Fruit fly (Drosophila melanogaster): ENCODE results near the gene CG17129.

The CG17129 gene

DNA sequence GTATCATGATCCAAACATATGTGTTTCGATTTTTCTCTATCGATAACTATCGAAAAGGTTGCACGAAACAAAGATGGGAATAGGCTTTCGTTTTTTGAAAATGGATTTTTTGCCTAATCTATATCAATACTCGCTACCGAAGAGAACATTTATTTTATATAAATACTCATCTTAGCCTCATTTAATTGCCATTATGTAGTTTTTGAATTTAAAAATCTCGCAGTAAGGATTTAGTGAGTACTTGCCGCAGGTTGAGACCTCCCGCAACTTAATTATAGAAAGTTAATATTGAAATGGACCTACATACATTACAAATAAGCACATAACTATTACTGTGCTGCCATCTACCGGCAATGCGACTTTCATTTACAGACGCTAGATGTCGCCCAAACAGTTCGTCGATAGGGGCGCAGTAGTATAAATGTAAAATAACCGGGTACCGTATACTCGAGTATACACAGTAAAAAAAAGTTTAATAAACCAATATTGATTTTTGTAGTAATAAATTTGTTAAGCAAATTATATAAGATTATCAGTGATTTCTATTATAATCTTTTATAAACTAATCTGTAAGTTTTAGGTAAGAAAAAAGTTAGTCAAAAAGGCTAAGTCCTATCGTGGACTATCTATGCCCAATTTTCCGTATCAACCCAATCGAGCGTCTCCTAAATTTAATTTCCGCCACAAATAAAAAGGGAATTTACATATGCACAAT, 31.9 kb upstream of the CG17129 start, which contains the start of gene CG13896:
Gene CG13896, minus strand, starts transcription at position 12 of the 715 bp plus-strand sequence.
- TF ChIP-seq HLH106 (tag; optimal IDR thresholded peaks at IDR 0.05) (peak; percentile 73), CG32264 (GFP tag; optimal IDR thresholded peaks at IDR 0.05) (no peak), Hr83 (GFP tag; optimal IDR thresholded peaks at IDR 0.05; ENCODE audit: poor library complexity, severe bottlenecking) (peak; percentile 98), Jra (GFP tag; optimal IDR thresholded peaks at IDR 0.05) (peak; percentile 88), N (GFP tag; optimal IDR thresholded peaks at IDR 0.05) (no peak), Dif (GFP tag; optimal IDR thresholded peaks at IDR 0.05; ENCODE audit: partially characterized antibody) (no peak), lola (GFP tag; optimal IDR thresholded peaks at IDR 0.05) (no peak), dsf (GFP tag; optimal IDR thresholded peaks at IDR 0.05; ENCODE audit: borderline replicate concordance) (peak; percentile 41), dmrt93B (GFP tag; optimal IDR thresholded peaks at IDR 0.05) (peak; percentile 69), Hnf4 (GFP tag; optimal IDR thresholded peaks at IDR 0.05) (peak; percentile 93), pan (optimal IDR thresholded peaks at IDR 0.05) (no peak), dl (GFP tag; optimal IDR thresholded peaks at IDR 0.05; ENCODE audit: insufficient read depth in 1 of 2, partially characterized antibody in 2 of 2) (no peak), br (GFP tag; optimal IDR thresholded peaks at IDR 0.05) (peak; percentile 86), sv (GFP tag; optimal IDR thresholded peaks at IDR 0.05) (peak; percentile 87), tai (GFP tag; optimal IDR thresholded peaks at IDR 0.05) (peak; percentile 94), h (GFP tag; optimal IDR thresholded peaks at IDR 0.05) (peak; percentile 89), CG9705 (GFP tag; optimal IDR thresholded peaks at IDR 0.05) (peak; percentile 44), Mio (GFP tag; optimal IDR thresholded peaks at IDR 0.05) (peak; percentile 56), OdsH (GFP tag; optimal IDR thresholded peaks at IDR 0.05) (peak; percentile 86), usp (GFP tag; optimal IDR thresholded peaks at IDR 0.05) (no peak), rgr (GFP tag; optimal IDR thresholded peaks at IDR 0.05) (peak; percentile 91), brk (GFP tag; optimal IDR thresholded peaks at IDR 0.05) (peak; percentile 68), fru (GFP tag; optimal IDR thresholded peaks at IDR 0.05) (peak; percentile 87), Hr78 (GFP tag; optimal IDR thresholded peaks at IDR 0.05) (no peak), ey (GFP tag; optimal IDR thresholded peaks at IDR 0.05) (peak; percentile 85), Sp1 (GFP tag; optimal IDR thresholded peaks at IDR 0.05) (peak; percentile 32), GATAd (GFP tag; optimal IDR thresholded peaks at IDR 0.05) (peak; percentile 72), jim (GFP tag; optimal IDR thresholded peaks at IDR 0.05) (peak; percentile 86), Dfd (GFP tag; optimal IDR thresholded peaks at IDR 0.05) (no peak), Rel (GFP tag; optimal IDR thresholded peaks at IDR 0.05) (no peak), Rel (tag; optimal IDR thresholded peaks at IDR 0.05) (peak; percentile 19), Vsx2 (GFP tag; optimal IDR thresholded peaks at IDR 0.05; ENCODE audit: partially characterized antibody) (no peak), Myc (optimal IDR thresholded peaks at IDR 0.05) (peak; percentile 93), foxo (GFP tag; optimal IDR thresholded peaks at IDR 0.05) (peak in 1 of 2 experiments; percentile 94), CrebA (GFP tag; optimal IDR thresholded peaks at IDR 0.05; ENCODE audit: borderline replicate concordance) (no peak), woc (GFP tag; optimal IDR thresholded peaks at IDR 0.05) (peak; percentile 64), Abd-B (GFP tag; optimal IDR thresholded peaks at IDR 0.05) (no peak), sage (GFP tag; optimal IDR thresholded peaks at IDR 0.05) (no peak), psq (GFP tag; optimal IDR thresholded peaks at IDR 0.05) (peak; percentile 71)

DNA sequence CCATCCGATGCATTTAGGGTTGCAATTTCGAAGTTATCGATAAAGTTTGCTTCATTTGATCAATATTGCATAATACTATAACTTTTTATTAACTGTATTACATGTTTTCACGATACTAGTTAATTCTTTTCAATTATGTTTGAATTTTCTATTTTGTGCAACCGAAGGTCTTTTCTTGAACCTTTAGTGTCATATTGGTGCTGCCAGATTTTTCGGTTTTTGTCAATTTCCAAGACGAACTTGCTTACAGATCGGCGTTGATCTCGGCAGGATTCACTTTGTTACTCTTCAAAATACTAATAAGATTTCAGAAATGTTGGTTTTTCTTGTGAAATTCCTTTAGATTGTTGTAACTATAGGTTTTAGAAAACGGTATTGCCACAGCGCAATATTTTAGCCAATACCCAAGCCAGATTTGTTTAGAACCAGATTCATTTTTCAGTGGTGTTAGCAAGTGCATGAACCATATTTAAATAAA, 30.3 kb upstream of the CG17129 start, which contains the start of gene CkIIalpha-i3:
Gene CkIIalpha-i3, minus strand, starts transcription at position 263 of the 478 bp plus-strand sequence.
- TF ChIP-seq tai (GFP tag; optimal IDR thresholded peaks at IDR 0.05) (peak; percentile 50), dmrt93B (GFP tag; optimal IDR thresholded peaks at IDR 0.05) (no peak), Dif (GFP tag; optimal IDR thresholded peaks at IDR 0.05; ENCODE audit: partially characterized antibody) (no peak), GATAd (GFP tag; optimal IDR thresholded peaks at IDR 0.05) (no peak), Rel (GFP tag; optimal IDR thresholded peaks at IDR 0.05) (no peak), Rel (tag; optimal IDR thresholded peaks at IDR 0.05) (no peak), Myc (optimal IDR thresholded peaks at IDR 0.05) (peak; percentile 11), Hr78 (GFP tag; optimal IDR thresholded peaks at IDR 0.05) (no peak)
